Fruit fly (Drosophila melanogaster) whole organism, embryonic: ENCODE results near the gene Tace.

ENCODE experiments used
- C15 ChIP-seq: fragments of 200-800 bp; sonication (Bioruptor generic); IDR thresholded peaks from 3 replicates; pipeline ENCODE4 v1.3.6; 2022; ENCODE audit warnings: missing biosample characterization, missing genetic modification characterization
- CG11247 ChIP-seq: fragments of 200-800 bp; sonication (Bioruptor generic); IDR thresholded peaks from 2 replicates; pipeline ENCODE4 v1.3.6; 2022; ENCODE audit warnings: missing biosample characterization, missing genetic modification characterization
- CG11398 ChIP-seq: fragments of 200-800 bp; sonication (Bioruptor generic); optimal IDR thresholded peaks from 2 replicates; lab custom pipeline; 2016; ENCODE audit warnings: missing biosample characterization, missing genetic modification characterization
- CG11456 ChIP-seq: fragments of 200-800 bp; sonication (Bioruptor generic); IDR thresholded peaks from 3 replicates; pipeline ENCODE4 v1.3.6; 2022; ENCODE audit warnings: missing biosample characterization, missing genetic modification characterization
- CG12155 ChIP-seq: fragments of 200-800 bp; sonication (Bioruptor generic); optimal IDR thresholded peaks from 3 replicates; lab custom pipeline; 2016; ENCODE audit warnings: missing biosample characterization, missing genetic modification characterization
- CG14050 ChIP-seq: fragments of 200-800 bp; sonication (Bioruptor generic); IDR thresholded peaks from 3 replicates; pipeline ENCODE4 v1.3.6; 2022; ENCODE audit warnings: missing biosample characterization, missing genetic modification characterization
- CG14710 ChIP-seq: fragments of 200-800 bp; sonication (Bioruptor generic); optimal IDR thresholded peaks from 3 replicates; lab custom pipeline; 2019; ENCODE audit warnings: missing biosample characterization, mild to moderate bottlenecking, missing genetic modification characterization, moderate library complexity
- CG15011 ChIP-seq: fragments of 200-800 bp; sonication (Bioruptor generic); optimal IDR thresholded peaks from 3 replicates; lab custom pipeline; 2018; ENCODE audit warnings: missing biosample characterization, mild to moderate bottlenecking, missing genetic modification characterization
- CG15601 ChIP-seq: fragments of 200-800 bp; sonication (Bioruptor generic); optimal IDR thresholded peaks from 3 replicates; lab custom pipeline; 2019; ENCODE audit warnings: missing biosample characterization, mild to moderate bottlenecking, missing genetic modification characterization, moderate library complexity
- CG16863 ChIP-seq: fragments of 200-800 bp; sonication (Bioruptor generic); optimal IDR thresholded peaks from 3 replicates; lab custom pipeline; 2016; ENCODE audit warnings: missing biosample characterization, missing genetic modification characterization
- CG17328 ChIP-seq: fragments of 200-800 bp; sonication (Bioruptor generic); IDR thresholded peaks from 2 replicates; pipeline ENCODE4 v1.3.6; 2022; ENCODE audit warnings: missing biosample characterization, missing genetic modification characterization
- CG17359 ChIP-seq: fragments of 200-800 bp; sonication (Bioruptor generic); optimal IDR thresholded peaks from 3 replicates; lab custom pipeline; 2018; ENCODE audit warnings: missing biosample characterization, mild to moderate bottlenecking, missing genetic modification characterization, moderate library complexity
- CG17361 ChIP-seq: fragments of 200-800 bp; sonication (Bioruptor generic); IDR thresholded peaks from 3 replicates; pipeline ENCODE4 v1.3.6; 2022; ENCODE audit warnings: missing biosample characterization, missing genetic modification characterization
- CG17829 ChIP-seq: fragments of 200-800 bp; optimal IDR thresholded peaks from 2 replicates; lab custom pipeline; 2019; ENCODE audit warnings: missing biosample characterization, mild to moderate bottlenecking, missing genetic modification characterization, moderate library complexity
- CG2199 ChIP-seq: fragments of 200-800 bp; sonication (Bioruptor generic); IDR thresholded peaks from 3 replicates; pipeline ENCODE4 v1.3.6; 2022; ENCODE audit warnings: missing biosample characterization, missing genetic modification characterization
- CG2875 ChIP-seq: fragments of 200-800 bp; sonication (Bioruptor generic); optimal IDR thresholded peaks from 2 replicates; lab custom pipeline; 2017; ENCODE audit warnings: missing biosample characterization, mild to moderate bottlenecking, missing genetic modification characterization, missing genetic modification reagents
- CG34224 ChIP-seq: fragments of 200-800 bp; sonication (Bioruptor generic); IDR thresholded peaks from 3 replicates; pipeline ENCODE4 v1.3.6; 2022; ENCODE audit warnings: missing biosample characterization, missing genetic modification characterization; ENCODE audit not compliant: partially characterized antibody
- CG3847 ChIP-seq: fragments of 200-800 bp; sonication (Bioruptor generic); IDR thresholded peaks from 2 replicates; pipeline ENCODE4 v1.3.6; 2022; ENCODE audit warnings: missing biosample characterization, missing genetic modification characterization
- CG5245 ChIP-seq: fragments of 200-800 bp; sonication (Bioruptor generic); optimal IDR thresholded peaks from 3 replicates; lab custom pipeline; 2016; ENCODE audit warnings: missing biosample characterization, missing genetic modification characterization
- CG6854 ChIP-seq: fragments of 200-800 bp; sonication (Bioruptor generic); optimal IDR thresholded peaks from 3 replicates; lab custom pipeline; 2017; ENCODE audit warnings: missing biosample characterization, mild to moderate bottlenecking, missing genetic modification characterization
- CG7963 ChIP-seq: fragments of 200-800 bp; sonication (Bioruptor generic); IDR thresholded peaks from 3 replicates; pipeline ENCODE4 v1.3.6; 2022; ENCODE audit warnings: missing biosample characterization, missing genetic modification characterization; ENCODE audit not compliant: partially characterized antibody
- CG8388 ChIP-seq: fragments of 200-800 bp; sonication (Bioruptor generic); optimal IDR thresholded peaks from 2 replicates; lab custom pipeline; 2019; ENCODE audit warnings: missing biosample characterization, mild to moderate bottlenecking, missing genetic modification characterization, moderate library complexity
- CG9437 ChIP-seq: fragments of 200-800 bp; sonication (Bioruptor generic); optimal IDR thresholded peaks from 2 replicates; lab custom pipeline; 2018; ENCODE audit warnings: missing biosample characterization, mild to moderate bottlenecking, missing genetic modification characterization
- CG9932 ChIP-seq: fragments of 200-800 bp; sonication (Bioruptor generic); IDR thresholded peaks from 2 replicates; pipeline ENCODE4 v1.3.6; 2022; ENCODE audit warnings: missing biosample characterization, missing genetic modification characterization
- E2f1 ChIP-seq: fragments of 200-800 bp; sonication (Bioruptor generic); IDR thresholded peaks from 2 replicates; pipeline ENCODE4 v1.3.6; 2022; ENCODE audit warnings: missing biosample characterization, missing genetic modification characterization
- Fer3 ChIP-seq: fragments of 200-800 bp; sonication (Bioruptor generic); optimal IDR thresholded peaks from 2 replicates; lab custom pipeline; 2018; ENCODE audit warnings: missing biosample characterization, mild to moderate bottlenecking, missing genetic modification characterization, moderate library complexity
- HLH3B ChIP-seq: fragments of 200-800 bp; sonication (Bioruptor generic); IDR thresholded peaks from 2 replicates; pipeline ENCODE4 v1.3.6; 2022; ENCODE audit warnings: missing biosample characterization, missing genetic modification characterization
- HLH4C ChIP-seq: fragments of 200-800 bp; sonication (Bioruptor generic); IDR thresholded peaks from 3 replicates; pipeline ENCODE4 v1.3.6; 2022; ENCODE audit warnings: missing biosample characterization, missing genetic modification characterization; ENCODE audit not compliant: partially characterized antibody
- Hand ChIP-seq: fragments of 200-800 bp; sonication (Bioruptor generic); optimal IDR thresholded peaks from 2 replicates; lab custom pipeline; 2017; ENCODE audit warnings: mild to moderate bottlenecking, missing biosample characterization, missing genetic modification reagents, missing genetic modification characterization
- HmgZ ChIP-seq: fragments of 200-800 bp; sonication (Bioruptor generic); optimal IDR thresholded peaks from 2 replicates; lab custom pipeline; 2018; ENCODE audit warnings: missing biosample characterization, mild to moderate bottlenecking, missing genetic modification characterization
- Hr78 ChIP-seq, 2 experiments: fragments of 200-800 bp in 1 of 2; fragments of >200 bp in 1 of 2; sonication (Bioruptor generic) in 1 of 2; optimal IDR thresholded peaks; 2 replicates each; lab custom pipeline; 2017 to 2019; ENCODE audit warnings: missing biosample characterization in 2 of 2, missing genetic modification characterization in 2 of 2, mild to moderate bottlenecking in 1 of 2, moderate library complexity in 1 of 2
- Max ChIP-seq: fragments of 200-800 bp; sonication (Bioruptor generic); optimal IDR thresholded peaks from 2 replicates; lab custom pipeline; 2016; ENCODE audit warnings: missing biosample characterization, mild to moderate bottlenecking, missing genetic modification characterization
- Mrtf ChIP-seq: fragments of 200-800 bp; sonication (Bioruptor generic); IDR thresholded peaks from 3 replicates; pipeline ENCODE4 v1.3.6; 2022; ENCODE audit warnings: missing biosample characterization, missing genetic modification characterization
- Myb ChIP-seq: fragments of 200-800 bp; sonication (Bioruptor generic); optimal IDR thresholded peaks from 2 replicates; lab custom pipeline; 2016; ENCODE audit warnings: missing biosample characterization, missing genetic modification characterization
- Nf-YC ChIP-seq: fragments of 200-800 bp; optimal IDR thresholded peaks from 3 replicates; lab custom pipeline; 2019; ENCODE audit warnings: missing biosample characterization, mild to moderate bottlenecking, missing genetic modification characterization, moderate library complexity
- Sin3A ChIP-seq: fragments of >200 bp; optimal IDR thresholded peaks from 2 replicates; lab custom pipeline; 2018
- ab ChIP-seq: fragments of 200-800 bp; sonication (Bioruptor generic); optimal IDR thresholded peaks from 2 replicates; lab custom pipeline; 2016; ENCODE audit warnings: missing biosample characterization, missing genetic modification characterization
- abd-A ChIP-seq: fragments of 200-800 bp; sonication (Bioruptor generic); optimal IDR thresholded peaks from 3 replicates; lab custom pipeline; 2019; ENCODE audit warnings: missing biosample characterization, mild to moderate bottlenecking, missing genetic modification characterization, moderate library complexity
- caup ChIP-seq: fragments of 200-800 bp; sonication (Bioruptor generic); optimal IDR thresholded peaks from 3 replicates; lab custom pipeline; 2017; ENCODE audit warnings: missing biosample characterization, mild to moderate bottlenecking, missing genetic modification characterization, moderate library complexity; ENCODE audit not compliant: severe bottlenecking
- croc ChIP-seq: fragments of 200-800 bp; sonication (Bioruptor generic); conservative IDR thresholded peaks from 3 replicates; pipeline ENCODE4 v1.3.6; 2022; ENCODE audit warnings: missing biosample characterization, missing genetic modification characterization
- dmrt99B ChIP-seq: fragments of 200-800 bp; sonication (Bioruptor generic); optimal IDR thresholded peaks from 2 replicates; lab custom pipeline; 2018; ENCODE audit warnings: missing biosample characterization, mild to moderate bottlenecking, missing genetic modification characterization, moderate library complexity
- esg ChIP-seq: fragments of 200-800 bp; sonication (Bioruptor generic); conservative IDR thresholded peaks from 2 replicates; pipeline ENCODE4 v1.3.6; 2022; ENCODE audit warnings: missing biosample characterization, missing genetic modification characterization
- ewg ChIP-seq: fragments of 200-800 bp; sonication (Bioruptor generic); optimal IDR thresholded peaks from 3 replicates; lab custom pipeline; 2017; ENCODE audit warnings: mild to moderate bottlenecking, missing biosample characterization, missing genetic modification reagents, missing genetic modification characterization
- hkb ChIP-seq, 2 experiments: fragments of 200-800 bp in 1 of 2; fragments of >200 bp in 1 of 2; sonication (Bioruptor generic) in 1 of 2; IDR thresholded peaks in 1 of 2; optimal IDR thresholded peaks in 1 of 2; 2 replicates each; pipeline versions ENCODE4 v1.3.6 to Lab custom; 2017 to 2022; ENCODE audit warnings: missing biosample characterization in 1 of 2, missing genetic modification characterization in 1 of 2
- jing ChIP-seq: fragments of 200-800 bp; sonication (Bioruptor generic); optimal IDR thresholded peaks from 2 replicates; lab custom pipeline; 2018; ENCODE audit warnings: missing biosample characterization, mild to moderate bottlenecking, missing genetic modification characterization
- rib ChIP-seq: fragments of 200-800 bp; sonication (Bioruptor generic); IDR thresholded peaks from 2 replicates; pipeline ENCODE4 v1.3.6; 2022; ENCODE audit warnings: missing biosample characterization, missing genetic modification characterization
- sqz ChIP-seq: fragments of 200-800 bp; sonication (Bioruptor generic); optimal IDR thresholded peaks from 3 replicates; lab custom pipeline; 2018; ENCODE audit warnings: missing biosample characterization, mild to moderate bottlenecking, missing genetic modification characterization
- ttk ChIP-seq: fragments of 200-800 bp; sonication (Bioruptor generic); IDR thresholded peaks from 2 replicates; pipeline ENCODE4 v2.1.2; 2022; ENCODE audit warnings: missing biosample characterization, missing genetic modification characterization
- usp ChIP-seq: fragments of >200 bp; optimal IDR thresholded peaks from 2 replicates; lab custom pipeline; 2017; ENCODE audit warnings: missing biosample characterization, missing genetic modification characterization
- vnd ChIP-seq: fragments of 200-800 bp; sonication (Bioruptor generic); IDR thresholded peaks from 3 replicates; pipeline ENCODE4 v1.3.6; 2022; ENCODE audit warnings: missing biosample characterization, missing genetic modification characterization; ENCODE audit not compliant: partially characterized antibody

Tace gene

dm6 chr3R:30014977-30015514, 14.7 kb downstream of the Tace start, which contains the start of gene CG7920 (continued):
- TF ChIP-seq CG11456 (GFP tag; lab: Robert Waterston, UW) = no peak
- peak; percentile 36; the same call in 1 of the 2 replicates for TF ChIP-seq CG3847 (GFP tag; lab: Robert Waterston, UW)
- no peak for TF ChIP-seq CG15011 (GFP tag; lab: Kevin White, UChicago)
- TF ChIP-seq hkb (optimal IDR thresholded peaks at IDR 0.05; lab: Kevin White, UChicago) = no peak
- peak; percentile 33 for TF ChIP-seq hkb (GFP tag; IDR thresholded peaks at IDR 0.05; lab: Robert Waterston, UW)
- TF ChIP-seq E2f1 (GFP tag; lab: Robert Waterston, UW) = peak; percentile 6; the same call in 1 of the 2 replicates
- TF ChIP-seq Mrtf = no peak
- TF ChIP-seq CG6854 (GFP tag; lab: Kevin White, UChicago) = peak; percentile 43
- peak; percentile 71 for TF ChIP-seq HLH4C (GFP tag; lab: Robert Waterston, UW)
- no peak for TF ChIP-seq CG9932 (GFP tag; lab: Robert Waterston, UW)
- TF ChIP-seq sqz (GFP tag; lab: Kevin White, UChicago) = no peak
- no peak for TF ChIP-seq CG2199 (GFP tag; lab: Robert Waterston, UW)
- TF ChIP-seq CG16863 (GFP tag; lab: Kevin White, UChicago) = no peak
- TF ChIP-seq dmrt99B (tag; lab: Kevin White, UChicago) = no peak
- no peak for TF ChIP-seq croc (GFP tag; lab: Robert Waterston, UW)
- TF ChIP-seq ab (GFP tag; lab: Kevin White, UChicago) = no peak
- no peak for TF ChIP-seq CG5245
- TF ChIP-seq Fer3 = no peak
- TF ChIP-seq HLH3B (GFP tag; lab: Robert Waterston, UW) = no peak
- TF ChIP-seq Hr78 (GFP tag; optimal IDR thresholded peaks at IDR 0.05; lab: Kevin White, UChicago) = no peak
- TF ChIP-seq CG17829 (tag; lab: Kevin White, UChicago) = peak; percentile 41
- no peak for TF ChIP-seq usp
- TF ChIP-seq Max = no peak
- no peak for TF ChIP-seq CG17328 (GFP tag; lab: Robert Waterston, UW)
- peak; percentile 52 for TF ChIP-seq caup (GFP tag; lab: Kevin White, UChicago)
- TF ChIP-seq rib (GFP tag; lab: Robert Waterston, UW) = peak; percentile 64; the same call in 1 of the 2 replicates
- TF ChIP-seq esg = no peak
- TF ChIP-seq C15 (GFP tag; lab: Robert Waterston, UW) = no peak
- no peak for TF ChIP-seq CG9437 (GFP tag; lab: Kevin White, UChicago)
- TF ChIP-seq CG14710 (tag; lab: Kevin White, UChicago) = peak; percentile 39
- TF ChIP-seq Hand (GFP tag; lab: Kevin White, UChicago) = peak; percentile 37
- no peak for TF ChIP-seq ttk (GFP tag; lab: Robert Waterston, UW)
- no peak for TF ChIP-seq CG11398 (GFP tag; lab: Kevin White, UChicago)
- peak; percentile 41 for TF ChIP-seq Nf-YC (tag; lab: Kevin White, UChicago)
- TF ChIP-seq vnd (GFP tag; lab: Robert Waterston, UW) = peak; percentile 75
- TF ChIP-seq CG7963 (GFP tag; lab: Robert Waterston, UW) = peak; percentile 30; the same call in 1 of the 3 replicates
- TF ChIP-seq CG2875 (GFP tag; lab: Kevin White, UChicago) = no peak
- TF ChIP-seq CG12155 (GFP tag; lab: Kevin White, UChicago) = no peak
- TF ChIP-seq CG11247 (GFP tag; lab: Robert Waterston, UW) = 0 out of 2 replicates have a peak, but pooled peaks have one; percentile 6
- peak; percentile 3 for TF ChIP-seq ewg (GFP tag; lab: Kevin White, UChicago)
- peak; percentile 68 for TF ChIP-seq HmgZ
- no peak for TF ChIP-seq CG14050 (GFP tag; lab: Robert Waterston, UW)
- no peak for TF ChIP-seq CG17361 (GFP tag; lab: Robert Waterston, UW)
- TF ChIP-seq abd-A (tag; lab: Kevin White, UChicago) = peak; percentile 37
- TF ChIP-seq CG17359 (tag; lab: Kevin White, UChicago) = no peak
- no peak for TF ChIP-seq jing
- TF ChIP-seq CG8388 = no peak
- TF ChIP-seq CG15601 (tag; lab: Kevin White, UChicago) = no peak
- TF ChIP-seq CG34224 (GFP tag; lab: Robert Waterston, UW) = peak; percentile 81
- peak; percentile 71 for TF ChIP-seq Sin3A (lab: Kevin White, UChicago)
- peak; percentile 79 for TF ChIP-seq Myb (GFP tag; lab: Kevin White, UChicago)
